Worm (Caenorhabditis elegans): ENCODE results near the gene srbc-48.

srbc-48 gene

DNA sequence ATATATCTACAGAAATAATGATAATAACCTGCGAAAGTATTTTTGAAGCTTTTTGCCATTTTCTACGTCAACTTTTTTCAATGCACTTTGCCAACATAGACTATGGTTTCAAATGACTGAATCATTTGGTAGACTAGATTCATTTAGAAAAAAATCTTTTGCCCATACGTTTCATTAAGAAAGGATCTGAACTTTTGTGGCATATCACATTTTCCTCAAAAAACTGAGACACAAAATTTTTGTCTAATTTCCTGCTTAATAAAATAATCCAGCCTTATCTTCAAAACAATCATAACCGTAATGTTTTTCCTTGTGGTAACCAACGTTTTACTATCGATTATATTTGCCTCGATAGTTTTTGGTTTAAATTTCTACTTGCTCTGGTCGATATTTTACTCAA lies 6.0 kb downstream of the srbc-48 start, which contains the start of gene srbc-51:
Gene srbc-51 (plus strand): TSS at position 301 of the 400 bp plus-strand sequence.
- no peak for TF ChIP-seq snpc-1.3 (tag; optimal IDR thresholded peaks at IDR 0.05; ENCODE audit: insufficient read depth)
- no peak for TF ChIP-seq hsf-1 (GFP tag; IDR thresholded peaks at IDR 0.05)
- no peak for TF ChIP-seq F23B12.7 (tag; optimal IDR thresholded peaks at IDR 0.05; ENCODE audit: insufficient read depth)
- no peak for TF ChIP-seq ama-1 (optimal IDR thresholded peaks at IDR 0.05)
- no peak for TF ChIP-seq ama-1 (GFP tag; optimal IDR thresholded peaks at IDR 0.05)
- no peak for TF ChIP-seq tbp1 (GFP tag; optimal IDR thresholded peaks at IDR 0.05)
- no peak for TF ChIP-seq ztf-18 (tag; optimal IDR thresholded peaks at IDR 0.05)
- no peak for TF ChIP-seq hmg-20 (GFP tag; IDR thresholded peaks at IDR 0.05)

DNA sequence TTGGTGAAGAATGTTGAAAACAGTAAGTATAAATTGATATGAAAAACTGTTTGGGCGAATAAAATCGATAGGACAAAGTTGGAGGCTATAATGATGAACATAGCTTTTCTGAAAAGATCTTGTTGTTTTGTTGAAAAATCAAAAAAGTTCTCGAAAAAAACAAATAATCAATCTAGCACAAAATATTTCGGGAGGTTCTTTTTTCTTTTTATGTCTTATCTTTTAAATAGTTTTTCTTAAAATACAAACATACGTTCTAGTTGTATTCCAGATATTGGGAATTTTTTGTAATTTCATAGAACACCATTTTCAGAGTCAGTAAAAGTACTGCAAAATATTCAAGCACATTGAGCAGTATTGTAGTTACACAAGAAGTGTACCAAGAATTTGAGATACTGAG lies 9.8 kb downstream of the srbc-48 start, which contains the start of gene srbc-55:
Gene srbc-55 (minus strand): TSS at position 101 of the 400 bp plus-strand sequence.
- TF ChIP-seq mel-28 (tag; optimal IDR thresholded peaks at IDR 0.05; ENCODE audit: borderline replicate concordance) (no peak), hlh-12 (tag; optimal IDR thresholded peaks at IDR 0.05) (no peak), ama-1 (optimal IDR thresholded peaks at IDR 0.05) (no peak), ama-1 (GFP tag; optimal IDR thresholded peaks at IDR 0.05) (no peak), madf-6 (GFP tag; IDR thresholded peaks at IDR 0.05) (no peak), bed-1 (GFP tag; IDR thresholded peaks at IDR 0.05) (no peak), Y53F4B.3 (GFP tag; IDR thresholded peaks at IDR 0.05) (no peak)

DNA sequence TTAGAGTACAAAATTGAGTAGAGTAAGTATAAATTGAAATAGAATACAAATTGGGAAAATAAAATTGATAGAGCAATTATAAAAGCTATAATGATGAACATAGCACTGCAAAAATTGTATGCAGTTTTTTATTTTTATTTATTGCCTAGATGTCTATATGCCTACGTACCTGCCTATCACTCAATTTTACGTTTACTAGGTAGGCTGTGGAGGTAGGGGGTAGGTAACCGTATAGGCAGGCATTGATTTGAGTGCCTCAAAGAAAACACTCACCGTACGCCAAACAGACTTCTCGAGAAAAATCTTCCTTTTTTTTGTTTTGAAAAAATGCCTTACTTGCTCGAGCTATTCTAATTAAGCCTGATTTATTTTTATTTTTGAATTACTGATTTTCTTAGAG lies 11.5 kb downstream of the srbc-48 start, which contains the start of gene srbc-56:
Gene srbc-56 (minus strand): TSS at position 101 of the 400 bp plus-strand sequence.
- TF ChIP-seq T07F8.4 (tag; optimal IDR thresholded peaks at IDR 0.05) (no peak), egl-18 (GFP tag; IDR thresholded peaks at IDR 0.05) (no peak), dpl-1 (GFP tag; optimal IDR thresholded peaks at IDR 0.05) (no peak)

- TF ChIP-seq lag-1 (GFP tag; IDR thresholded peaks at IDR 0.05) (no peak), K12H6.12 (tag; optimal IDR thresholded peaks at IDR 0.05) (no peak), akir-1 (GFP tag; optimal IDR thresholded peaks at IDR 0.05) (no peak), B0261.1 (tag; optimal IDR thresholded peaks at IDR 0.05) (no peak), aptf-3 (GFP tag; IDR thresholded peaks at IDR 0.05) (no peak), gei-17 (GFP tag; optimal IDR thresholded peaks at IDR 0.05) (no peak), B0019.2 (GFP tag; conservative IDR thresholded peaks at IDR 0.05) (no peak), nfya-1 (tag; optimal IDR thresholded peaks at IDR 0.05; ENCODE audit: borderline replicate concordance, insufficient read depth) (no peak), Y67H2A.10 (GFP tag; conservative IDR thresholded peaks at IDR 0.05) (no peak), lin-35 (GFP tag; optimal IDR thresholded peaks at IDR 0.05) (no peak), chd-7 (tag; optimal IDR thresholded peaks at IDR 0.05) (no peak), bed-1 (GFP tag; IDR thresholded peaks at IDR 0.05) (no peak), tbx-9 (tag; optimal IDR thresholded peaks at IDR 0.05; ENCODE audit: borderline replicate concordance) (no peak), ztf-22 (GFP tag; optimal IDR thresholded peaks at IDR 0.05) (no peak), mxl-1 (tag; optimal IDR thresholded peaks at IDR 0.05) (no peak), lsy-27 (tag; optimal IDR thresholded peaks at IDR 0.05; ENCODE audit: borderline replicate concordance, insufficient read depth) (no peak), nhr-27 (tag; optimal IDR thresholded peaks at IDR 0.05) (no peak)
Measured at ce11 chrV:15833622-15834021, 13.5 kb downstream of the srbc-48 start, which contains the start of gene srbc-54. srbc-54 (minus strand) TSS chrV:15833722.

- no peak for TF ChIP-seq lag-1 (GFP tag; IDR thresholded peaks at IDR 0.05)
- no peak for TF ChIP-seq ztf-25 (GFP tag; IDR thresholded peaks at IDR 0.05)
- no peak for TF ChIP-seq pha-4 (tag; optimal IDR thresholded peaks at IDR 0.05)
- no peak for TF ChIP-seq lin-26 (GFP tag; IDR thresholded peaks at IDR 0.05)
- TF ChIP-seq F22D6.2 (tag; optimal IDR thresholded peaks at IDR 0.05), result no peak
- no peak for TF ChIP-seq Y56A3A.18 (GFP tag; IDR thresholded peaks at IDR 0.05)
- TF ChIP-seq unc-62 (GFP tag; optimal IDR thresholded peaks at IDR 0.05), result no peak
- no peak for TF ChIP-seq him-1 (tag; optimal IDR thresholded peaks at IDR 0.05)
- TF ChIP-seq C17E4.6 (GFP tag; IDR thresholded peaks at IDR 0.05), result no peak
- TF ChIP-seq F23B12.7 (tag; optimal IDR thresholded peaks at IDR 0.05; ENCODE audit: insufficient read depth), result no peak
- TF ChIP-seq ets-4 (GFP tag; optimal IDR thresholded peaks at IDR 0.05), result no peak
- no peak for TF ChIP-seq B0336.3 (GFP tag; IDR thresholded peaks at IDR 0.05)
- TF ChIP-seq ztf-3 (GFP tag; optimal IDR thresholded peaks at IDR 0.05), result no peak
- no peak for TF ChIP-seq unc-130 (GFP tag; optimal IDR thresholded peaks at IDR 0.05)
Measured at ce11 chrV:15841095-15841494, 21.0 kb downstream of the srbc-48 start, which contains the start of gene srh-149. srh-149 (minus strand) TSS chrV:15841195.

Data from whole organism, young adult.